Fruit fly (Drosophila melanogaster) whole organism, embryonic: Measurements from ENCODE around the gene Spn27A.
A peak's percentile ranks its signal among the peaks of the same experiment; 100 is the strongest.

Source experiments
- Abd-B ChIP-seq: fragments of 200-800 bp; sonication (Bioruptor generic); optimal IDR thresholded peaks from 2 replicates; lab custom pipeline; 2018; ENCODE audit warnings: missing biosample characterization, mild to moderate bottlenecking, missing genetic modification characterization, moderate library complexity
- B-H1 ChIP-seq: fragments of 200-800 bp; sonication (Bioruptor generic); IDR thresholded peaks from 3 replicates; pipeline ENCODE4 v1.3.6; 2022; ENCODE audit warnings: missing biosample characterization, missing genetic modification characterization
- B-H2 ChIP-seq: fragments of 200-800 bp; sonication (Bioruptor generic); optimal IDR thresholded peaks from 2 replicates; lab custom pipeline; 2018; ENCODE audit warnings: missing biosample characterization, mild to moderate bottlenecking, missing genetic modification characterization
- BEAF-32 ChIP-seq: fragments of 200-800 bp; sonication (Bioruptor generic); optimal IDR thresholded peaks from 3 replicates; lab custom pipeline; 2017; ENCODE audit warnings: missing biosample characterization, missing genetic modification characterization, mild to moderate bottlenecking, moderate library complexity, missing genetic modification reagents
- Bgb ChIP-seq: fragments of 200-800 bp; sonication (Bioruptor generic); IDR thresholded peaks from 2 replicates; pipeline ENCODE4 v1.3.6; 2022; ENCODE audit warnings: missing biosample characterization, missing genetic modification characterization; ENCODE audit not compliant: partially characterized antibody
- CG12155 ChIP-seq: fragments of 200-800 bp; sonication (Bioruptor generic); optimal IDR thresholded peaks from 3 replicates; lab custom pipeline; 2016; ENCODE audit warnings: missing biosample characterization, missing genetic modification characterization
- CG12391 ChIP-seq: fragments of 200-800 bp; sonication (Bioruptor generic); optimal IDR thresholded peaks from 3 replicates; lab custom pipeline; 2018; ENCODE audit warnings: missing biosample characterization, mild to moderate bottlenecking, missing genetic modification characterization, moderate library complexity
- CG15514 ChIP-seq: fragments of 200-800 bp; sonication (Bioruptor generic); optimal IDR thresholded peaks from 3 replicates; lab custom pipeline; 2017; ENCODE audit warnings: missing biosample characterization, missing genetic modification characterization, mild to moderate bottlenecking, moderate library complexity, missing genetic modification reagents
- CG16813 ChIP-seq: fragments of 200-800 bp; sonication (Bioruptor generic); IDR thresholded peaks from 3 replicates; pipeline ENCODE4 v1.3.6; 2022; ENCODE audit warnings: missing biosample characterization, missing genetic modification characterization; ENCODE audit not compliant: partially characterized antibody
- CG17829 ChIP-seq: fragments of 200-800 bp; optimal IDR thresholded peaks from 2 replicates; lab custom pipeline; 2019; ENCODE audit warnings: missing biosample characterization, mild to moderate bottlenecking, missing genetic modification characterization, moderate library complexity
- CG2116 ChIP-seq: fragments of 200-800 bp; sonication (Bioruptor generic); optimal IDR thresholded peaks from 3 replicates; lab custom pipeline; 2018; ENCODE audit warnings: missing biosample characterization, mild to moderate bottlenecking, missing genetic modification characterization
- CG30403 ChIP-seq: fragments of 200-800 bp; sonication (Bioruptor generic); optimal IDR thresholded peaks from 3 replicates; lab custom pipeline; 2016; ENCODE audit warnings: missing biosample characterization, missing genetic modification characterization
- CG3163 ChIP-seq: fragments of 200-800 bp; sonication (Bioruptor generic); optimal IDR thresholded peaks from 3 replicates; lab custom pipeline; 2016; ENCODE audit warnings: missing biosample characterization, missing genetic modification characterization
- CG33213 ChIP-seq: fragments of 200-800 bp; sonication (Bioruptor generic); optimal IDR thresholded peaks from 3 replicates; lab custom pipeline; 2016; ENCODE audit warnings: missing biosample characterization, missing genetic modification characterization
- CG6791 ChIP-seq: fragments of 200-800 bp; sonication (Bioruptor generic); IDR thresholded peaks from 3 replicates; pipeline ENCODE4 v1.3.6; 2022; ENCODE audit warnings: missing biosample characterization, missing genetic modification characterization; ENCODE audit not compliant: partially characterized antibody
- CG7556 ChIP-seq: fragments of 200-800 bp; sonication (Bioruptor generic); optimal IDR thresholded peaks from 2 replicates; lab custom pipeline; 2017; ENCODE audit warnings: missing biosample characterization, mild to moderate bottlenecking, missing genetic modification characterization
- CG8388 ChIP-seq: fragments of 200-800 bp; sonication (Bioruptor generic); optimal IDR thresholded peaks from 2 replicates; lab custom pipeline; 2019; ENCODE audit warnings: missing biosample characterization, mild to moderate bottlenecking, missing genetic modification characterization, moderate library complexity
- Dbx ChIP-seq: fragments of 200-800 bp; sonication (Bioruptor generic); IDR thresholded peaks from 3 replicates; pipeline ENCODE4 v1.3.6; 2022; ENCODE audit warnings: missing biosample characterization, missing genetic modification characterization
- Dp ChIP-seq: fragments of 200-800 bp; sonication (Bioruptor generic); optimal IDR thresholded peaks from 2 replicates; lab custom pipeline; 2018; ENCODE audit warnings: missing biosample characterization, mild to moderate bottlenecking, missing genetic modification characterization, moderate library complexity
- Ets65A ChIP-seq: fragments of 200-800 bp; sonication (Bioruptor generic); peaks from one replicate; lab custom pipeline; 2016; ENCODE audit warnings: missing biosample characterization, missing genetic modification characterization
- HmgD ChIP-seq: fragments of 200-800 bp; sonication (Bioruptor generic); optimal IDR thresholded peaks from 3 replicates; lab custom pipeline; 2016; ENCODE audit warnings: missing biosample characterization, missing genetic modification characterization
- Hmr ChIP-seq: fragments of 200-800 bp; sonication (Bioruptor generic); optimal IDR thresholded peaks from 3 replicates; lab custom pipeline; 2017; ENCODE audit warnings: mild to moderate bottlenecking, missing biosample characterization, missing genetic modification reagents, missing genetic modification characterization
- Kr ChIP-seq: fragments of 200-800 bp; sonication (Bioruptor generic); optimal IDR thresholded peaks from 2 replicates; lab custom pipeline; 2017; ENCODE audit warnings: missing biosample characterization, mild to moderate bottlenecking, missing genetic modification characterization
- Lhr ChIP-seq: fragments of 200-800 bp; sonication (Bioruptor generic); optimal IDR thresholded peaks from 3 replicates; lab custom pipeline; 2017; ENCODE audit warnings: mild to moderate bottlenecking, missing biosample characterization, missing genetic modification reagents, missing genetic modification characterization
- Opbp ChIP-seq: fragments of 200-800 bp; sonication (Bioruptor generic); IDR thresholded peaks from 3 replicates; pipeline ENCODE4 v1.3.6; 2022; ENCODE audit warnings: missing biosample characterization, missing genetic modification characterization; ENCODE audit not compliant: partially characterized antibody
- Rfx ChIP-seq: fragments of 200-800 bp; sonication (Bioruptor generic); IDR thresholded peaks from 2 replicates; pipeline ENCODE4 v1.3.6; 2022; ENCODE audit warnings: missing biosample characterization, missing genetic modification characterization
- Scr ChIP-seq: fragments of 200-800 bp; sonication (Bioruptor generic); IDR thresholded peaks from 2 replicates; pipeline ENCODE4 v1.3.6; 2022; ENCODE audit warnings: missing biosample characterization, missing genetic modification characterization; ENCODE audit not compliant: partially characterized antibody
- Sry-δ ChIP-seq: fragments of 200-800 bp; sonication (Bioruptor generic); optimal IDR thresholded peaks from 2 replicates; lab custom pipeline; 2016; ENCODE audit warnings: missing biosample characterization, missing genetic modification characterization
- bbx ChIP-seq: fragments of 200-800 bp; sonication (Bioruptor generic); IDR thresholded peaks from 2 replicates; pipeline ENCODE4 v1.3.6; 2022; ENCODE audit warnings: missing biosample characterization, missing genetic modification characterization; ENCODE audit not compliant: partially characterized antibody
- bowl ChIP-seq: fragments of 200-800 bp; sonication (Bioruptor generic); IDR thresholded peaks from 2 replicates; pipeline ENCODE4 v1.3.6; 2022; ENCODE audit warnings: missing biosample characterization, missing genetic modification characterization
- crp ChIP-seq, 2 experiments: fragments of 200-800 bp; sonication (Bioruptor generic); optimal IDR thresholded peaks; 2 replicates in 1 of 2; 3 replicates in 1 of 2; lab custom pipeline; 2017; ENCODE audit warnings: missing biosample characterization in 2 of 2, missing genetic modification characterization in 2 of 2, mild to moderate bottlenecking in 1 of 2, moderate library complexity in 1 of 2
- dati ChIP-seq: fragments of 200-800 bp; sonication (Bioruptor generic); IDR thresholded peaks from 2 replicates; pipeline ENCODE4 v1.3.6; 2022; ENCODE audit warnings: missing biosample characterization, missing genetic modification characterization
- dmrt99B ChIP-seq: fragments of 200-800 bp; sonication (Bioruptor generic); optimal IDR thresholded peaks from 2 replicates; lab custom pipeline; 2018; ENCODE audit warnings: missing biosample characterization, mild to moderate bottlenecking, missing genetic modification characterization, moderate library complexity
- fd3F ChIP-seq: fragments of 200-800 bp; sonication (Bioruptor generic); optimal IDR thresholded peaks from 2 replicates; lab custom pipeline; 2018; ENCODE audit warnings: missing biosample characterization, mild to moderate bottlenecking, missing genetic modification characterization, moderate library complexity
- fru ChIP-seq: fragments of >200 bp; optimal IDR thresholded peaks from 2 replicates; lab custom pipeline; 2017
- gfzf ChIP-seq: fragments of 200-800 bp; sonication (Bioruptor generic); optimal IDR thresholded peaks from 2 replicates; lab custom pipeline; 2016; ENCODE audit warnings: missing biosample characterization, mild to moderate bottlenecking, missing genetic modification characterization, moderate library complexity
- hkb ChIP-seq, 2 experiments: fragments of 200-800 bp in 1 of 2; fragments of >200 bp in 1 of 2; sonication (Bioruptor generic) in 1 of 2; IDR thresholded peaks in 1 of 2; optimal IDR thresholded peaks in 1 of 2; 2 replicates each; pipeline versions ENCODE4 v1.3.6 to Lab custom; 2017 to 2022; ENCODE audit warnings: missing biosample characterization in 1 of 2, missing genetic modification characterization in 1 of 2
- klu ChIP-seq: fragments of 200-800 bp; sonication (Bioruptor generic); IDR thresholded peaks from 2 replicates; pipeline ENCODE4 v1.3.6; 2022; ENCODE audit warnings: missing biosample characterization, missing genetic modification characterization
- knrl ChIP-seq: fragments of 200-800 bp; sonication (Bioruptor generic); IDR thresholded peaks from 3 replicates; pipeline ENCODE4 v1.3.6; 2022; ENCODE audit warnings: missing biosample characterization, missing genetic modification characterization; ENCODE audit not compliant: partially characterized antibody
- mam ChIP-seq: fragments of 200-800 bp; sonication (Bioruptor generic); optimal IDR thresholded peaks from 3 replicates; lab custom pipeline; 2016; ENCODE audit warnings: missing biosample characterization, missing genetic modification characterization
- phol ChIP-seq: fragments of 200-800 bp; sonication (Bioruptor generic); optimal IDR thresholded peaks from 3 replicates; lab custom pipeline; 2018; ENCODE audit warnings: missing biosample characterization, mild to moderate bottlenecking, missing genetic modification characterization, moderate library complexity
- pita ChIP-seq: fragments of 200-800 bp; sonication (Bioruptor generic); optimal IDR thresholded peaks from 2 replicates; lab custom pipeline; 2017; ENCODE audit warnings: missing biosample characterization, mild to moderate bottlenecking, missing genetic modification characterization
- sens ChIP-seq: fragments of 200-800 bp; sonication (Bioruptor generic); peaks from one replicate; lab custom pipeline; 2016; ENCODE audit warnings: missing biosample characterization, missing genetic modification characterization
- sna ChIP-seq: fragments of 200-800 bp; sonication (Bioruptor generic); IDR thresholded peaks from 2 replicates; pipeline ENCODE4 v1.3.6; 2022; ENCODE audit warnings: missing biosample characterization, missing genetic modification characterization; ENCODE audit not compliant: partially characterized antibody
- trem ChIP-seq: fragments of 200-800 bp; optimal IDR thresholded peaks from 3 replicates; lab custom pipeline; 2019; ENCODE audit warnings: missing biosample characterization, mild to moderate bottlenecking, missing genetic modification characterization, moderate library complexity
- vvl ChIP-seq: fragments of 200-800 bp; sonication (Bioruptor generic); IDR thresholded peaks from 2 replicates; pipeline ENCODE4 v1.3.6; 2022; ENCODE audit warnings: missing biosample characterization, missing genetic modification characterization
- zen2 ChIP-seq: fragments of 200-800 bp; sonication (Bioruptor generic); IDR thresholded peaks from 3 replicates; pipeline ENCODE4 v1.3.6; 2022; ENCODE audit warnings: missing biosample characterization, missing genetic modification characterization; ENCODE audit not compliant: partially characterized antibody
- zfh1 ChIP-seq: fragments of 200-800 bp; sonication (Bioruptor generic); IDR thresholded peaks from 3 replicates; pipeline ENCODE4 v1.3.6; 2022; ENCODE audit warnings: missing biosample characterization, missing genetic modification characterization

Spn27A gene

dm6 chr2L:6622642-6623162 is 50.4 kb downstream of the Spn27A start, which contains the start of gene CG34345 (continued):
- TF ChIP-seq sna (peak; percentile 64), mam (peak; percentile 43), CG3163 (peak; percentile 2), CG30403 (peak; percentile 25), Ets65A (peak; percentile 77), Hmr (GFP tag; lab: Kevin White, UChicago) (peak; percentile 51), CG6791 (GFP tag; lab: Robert Waterston, UW) (peak; percentile 81), CG33213 (GFP tag; lab: Kevin White, UChicago) (peak; percentile 40), HmgD (GFP tag; lab: Kevin White, UChicago) (peak; percentile 20), Lhr (GFP tag; lab: Kevin White, UChicago) (peak; percentile 78), sens (GFP tag; lab: Kevin White, UChicago) (no peak), Bgb (GFP tag; lab: Robert Waterston, UW) (peak; percentile 77), CG2116 (GFP tag; lab: Kevin White, UChicago) (peak; percentile 19), BEAF-32 (GFP tag; lab: Kevin White, UChicago) (peak; percentile 10), dati (no peak), Sry-δ (GFP tag; lab: Kevin White, UChicago) (peak; percentile 31), vvl (GFP tag; lab: Robert Waterston, UW) (peak; percentile 22; the same call in 1 of the 2 replicates), Opbp (GFP tag; lab: Robert Waterston, UW) (peak; percentile 76; the same call in 2 of the 3 replicates), gfzf (GFP tag; lab: Kevin White, UChicago) (peak; percentile 47), trem (tag; lab: Kevin White, UChicago) (peak; percentile 62), Dp (GFP tag; lab: Kevin White, UChicago) (peak; percentile 55), Abd-B (peak; percentile 69), fd3F (GFP tag; lab: Kevin White, UChicago) (no peak), pita (GFP tag; lab: Kevin White, UChicago) (peak; percentile 90), Rfx (GFP tag; lab: Robert Waterston, UW) (peak; percentile 52), bbx (peak; percentile 78), knrl (GFP tag; lab: Robert Waterston, UW) (peak; percentile 56; the same call in 2 of the 3 replicates), zen2 (GFP tag; lab: Robert Waterston, UW) (peak; percentile 80), CG17829 (tag; lab: Kevin White, UChicago) (peak; percentile 4), phol (tag; lab: Kevin White, UChicago) (peak; percentile 46), bowl (GFP tag; lab: Robert Waterston, UW) (no peak), Dbx (GFP tag; lab: Robert Waterston, UW) (peak; percentile 63; the same call in 1 of the 3 replicates), Scr (GFP tag; lab: Robert Waterston, UW) (peak; percentile 49; the same call in 1 of the 2 replicates), zfh1 (GFP tag; lab: Robert Waterston, UW) (peak; percentile 35; the same call in 1 of the 3 replicates), B-H1 (GFP tag; lab: Robert Waterston, UW) (no peak), CG12155 (peak; percentile 4), Kr (GFP tag; lab: Kevin White, UChicago) (no peak), B-H2 (GFP tag; lab: Kevin White, UChicago) (peak; percentile 27), crp (GFP tag; optimal IDR thresholded peaks at IDR 0.05; lab: Kevin White, UChicago) (no peak), dmrt99B (tag; lab: Kevin White, UChicago) (no peak), fru (no peak), hkb (optimal IDR thresholded peaks at IDR 0.05; lab: Kevin White, UChicago) (no peak), hkb (GFP tag; IDR thresholded peaks at IDR 0.05; lab: Robert Waterston, UW) (peak; percentile 18; the same call in 1 of the 2 replicates), CG8388 (no peak), CG12391 (tag; lab: Kevin White, UChicago) (peak; percentile 22), CG7556 (no peak), CG15514 (GFP tag; lab: Kevin White, UChicago) (peak; percentile 36), klu (peak; percentile 28; the same call in 1 of the 2 replicates), CG16813 (peak; percentile 50; the same call in 2 of the 3 replicates)
